Worm (Caenorhabditis elegans): ENCODE measurements around the gene alh-8.

alh-8 gene

DNA sequence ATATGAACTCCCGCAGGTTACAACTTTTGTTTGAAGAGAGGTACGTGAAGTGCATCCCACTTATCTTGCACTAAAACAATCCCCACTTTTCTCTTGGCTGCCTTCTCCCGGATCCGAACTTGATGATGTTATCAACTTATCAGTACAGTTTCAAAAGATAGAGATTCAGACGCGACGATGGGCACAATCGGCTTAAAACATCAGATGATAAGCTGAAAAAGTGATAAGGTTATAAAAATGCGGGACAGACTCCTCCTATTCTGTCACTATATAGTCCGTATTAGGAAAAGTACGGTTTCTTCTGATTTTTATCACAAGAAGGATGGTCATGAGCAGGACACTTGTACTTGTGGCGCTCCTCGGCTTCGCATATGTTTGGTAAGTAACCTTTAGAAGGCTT is 10.3 kb downstream of the alh-8 start, which contains the start of gene ctsa-1.2:
TSS of gene ctsa-1.2 (plus strand) at position 160 of the 400 bp plus-strand sequence.
- TF ChIP-seq elt-2 (tag; optimal IDR thresholded peaks at IDR 0.05) = peak; percentile 92
- no peak for TF ChIP-seq aly-2 (tag; optimal IDR thresholded peaks at IDR 0.05)
- peak in 1 of 2 experiments; percentile 5 for TF ChIP-seq lin-35 (GFP tag; optimal IDR thresholded peaks at IDR 0.05)
- no peak for TF ChIP-seq unc-98 (GFP tag; IDR thresholded peaks at IDR 0.05)
- TF ChIP-seq hpl-2 (GFP tag; optimal IDR thresholded peaks at IDR 0.05) = no peak

DNA sequence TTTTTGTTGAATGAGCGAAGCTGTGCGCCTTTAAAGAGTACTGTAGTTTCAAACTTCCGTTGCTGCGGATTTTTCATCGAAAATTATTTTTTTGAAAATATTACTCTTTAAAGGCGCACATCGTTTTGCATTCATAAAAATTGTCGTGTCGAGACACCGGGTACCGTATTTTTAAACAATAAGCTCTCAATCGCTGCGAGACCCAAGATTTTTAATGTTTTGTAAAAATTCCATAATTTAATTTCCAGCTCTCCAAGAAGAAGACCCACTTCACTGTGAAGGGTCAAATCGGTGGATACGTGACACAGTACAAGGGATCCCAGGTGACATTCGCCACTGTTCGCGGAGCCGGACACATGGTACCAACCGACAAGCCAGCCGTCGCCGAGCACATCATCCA is 13.5 kb downstream of the alh-8 start:
- TF ChIP-seq efl-3 (GFP tag; optimal IDR thresholded peaks at IDR 0.05) = no peak
- no peak for TF ChIP-seq zip-4 (GFP tag; optimal IDR thresholded peaks at IDR 0.05)
- no peak for TF ChIP-seq aly-2 (tag; optimal IDR thresholded peaks at IDR 0.05)
- TF ChIP-seq nhr-11 (tag; optimal IDR thresholded peaks at IDR 0.05) = no peak
- TF ChIP-seq snu-23 (GFP tag; optimal IDR thresholded peaks at IDR 0.05) = no peak
- no peak for TF ChIP-seq mab-9 (GFP tag; IDR thresholded peaks at IDR 0.05)
- no peak for TF ChIP-seq lsy-2 (tag; optimal IDR thresholded peaks at IDR 0.05)
- no peak for TF ChIP-seq Y116A8C.19 (tag; optimal IDR thresholded peaks at IDR 0.05; ENCODE audit: borderline replicate concordance)

DNA sequence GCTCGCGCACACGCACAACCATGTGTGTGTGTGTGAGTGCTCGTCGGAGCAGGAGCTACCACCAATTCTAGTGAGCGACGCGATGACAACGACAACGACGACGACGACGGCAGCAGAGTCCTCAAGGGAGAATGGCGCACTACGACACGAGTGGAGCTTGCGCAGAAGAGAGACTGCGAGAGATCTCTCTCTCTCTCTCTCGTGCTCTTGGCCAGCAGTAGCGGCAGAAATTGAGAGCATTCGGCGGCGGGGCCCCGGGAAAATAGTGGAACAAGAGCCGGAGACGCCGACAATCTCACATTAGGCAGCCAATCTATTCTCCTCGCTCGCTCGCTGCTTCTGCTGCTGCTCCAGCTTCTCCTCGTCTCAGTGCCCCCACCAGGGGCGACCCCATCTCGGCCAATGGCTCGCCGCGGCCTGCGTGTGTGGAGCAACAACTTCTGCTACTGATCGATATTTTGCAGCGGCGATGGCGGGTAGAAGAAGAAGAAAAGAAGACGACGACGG is 18.0 kb downstream of the alh-8 start:
- TF ChIP-seq xbp-1 (tag; optimal IDR thresholded peaks at IDR 0.05) = peak; percentile 42
- no peak for TF ChIP-seq nhr-237 (tag; optimal IDR thresholded peaks at IDR 0.05)
- no peak for TF ChIP-seq hlh-17 (GFP tag; optimal IDR thresholded peaks at IDR 0.05; ENCODE audit: borderline replicate concordance)
- no peak for TF ChIP-seq nhr-12 (tag; optimal IDR thresholded peaks at IDR 0.05)
- peak; percentile 1 to 57 for TF ChIP-seq lsy-2 (tag; optimal IDR thresholded peaks at IDR 0.05)
- TF ChIP-seq fkh-4 (tag; optimal IDR thresholded peaks at IDR 0.05; ENCODE audit: borderline replicate concordance) = no peak
- peak; percentile 42 for TF ChIP-seq snpc-4 (tag; optimal IDR thresholded peaks at IDR 0.05)
- no peak for TF ChIP-seq Y116A8C.19 (tag; optimal IDR thresholded peaks at IDR 0.05; ENCODE audit: borderline replicate concordance)
- TF ChIP-seq mef-2 (tag; optimal IDR thresholded peaks at IDR 0.05) = peak; percentile 56
- TF ChIP-seq C04F5.9 (tag; optimal IDR thresholded peaks at IDR 0.05) = no peak
- peak; percentile 43 for TF ChIP-seq nhr-19 (GFP tag; conservative IDR thresholded peaks at IDR 0.05)
- peak; percentile 71 for TF ChIP-seq dsc-1 (tag; optimal IDR thresholded peaks at IDR 0.05)
- no peak for TF ChIP-seq nhr-84 (tag; optimal IDR thresholded peaks at IDR 0.05)
- TF ChIP-seq unc-30 (tag; optimal IDR thresholded peaks at IDR 0.05) = no peak
- TF ChIP-seq lir-3 (tag; optimal IDR thresholded peaks at IDR 0.05; ENCODE audit: poor library complexity) = peak; percentile 55
- TF ChIP-seq unc-98 (GFP tag; IDR thresholded peaks at IDR 0.05) = no peak
- TF ChIP-seq unc-130 (tag; optimal IDR thresholded peaks at IDR 0.05) = no peak
- no peak for TF ChIP-seq grh-1 (GFP tag; IDR thresholded peaks at IDR 0.05)
- TF ChIP-seq mdl-1 (tag; optimal IDR thresholded peaks at IDR 0.05) = no peak
- TF ChIP-seq ceh-8 (GFP tag; optimal IDR thresholded peaks at IDR 0.05) = peak; percentile 89
- TF ChIP-seq elt-2 (tag; optimal IDR thresholded peaks at IDR 0.05) = no peak
- TF ChIP-seq fkh-8 (tag; optimal IDR thresholded peaks at IDR 0.05) = peak; percentile 92
- TF ChIP-seq aha-1 (tag; optimal IDR thresholded peaks at IDR 0.05) = no peak
- TF ChIP-seq F16B12.6 (tag; optimal IDR thresholded peaks at IDR 0.05) = peak; percentile 0
- TF ChIP-seq C16A3.4 (tag; optimal IDR thresholded peaks at IDR 0.05) = peak; percentile 30
- peak; percentile 34 for TF ChIP-seq zip-4 (GFP tag; optimal IDR thresholded peaks at IDR 0.05)
- no peak for TF ChIP-seq aly-2 (tag; optimal IDR thresholded peaks at IDR 0.05)
- no peak for TF ChIP-seq vab-15 (tag; optimal IDR thresholded peaks at IDR 0.05)
- TF ChIP-seq ces-1 (GFP tag; optimal IDR thresholded peaks at IDR 0.05) = no peak
- peak; percentile 70 for TF ChIP-seq nhr-77 (tag; optimal IDR thresholded peaks at IDR 0.05)
- peak; percentile 39 for TF ChIP-seq isw-1 (GFP tag; IDR thresholded peaks at IDR 0.05)
- TF ChIP-seq ceh-90 (tag; optimal IDR thresholded peaks at IDR 0.05) = no peak
- TF ChIP-seq tbx-2 (tag; optimal IDR thresholded peaks at IDR 0.05) = peak; percentile 80
- TF ChIP-seq ama-1 (optimal IDR thresholded peaks at IDR 0.05) = no peak
- no peak for TF ChIP-seq alr-1 (tag; optimal IDR thresholded peaks at IDR 0.05; ENCODE audit: borderline replicate concordance)
- no peak for TF ChIP-seq nhr-85 (tag)
- peak; percentile 77 for TF ChIP-seq nhr-47 (tag; optimal IDR thresholded peaks at IDR 0.05)
- no peak for TF ChIP-seq C34B4.2 (tag; optimal IDR thresholded peaks at IDR 0.05)
- TF ChIP-seq sptf-1 (tag; optimal IDR thresholded peaks at IDR 0.05) = no peak
- peak; percentile 81 for TF ChIP-seq unc-86 (tag; optimal IDR thresholded peaks at IDR 0.05)
- no peak for TF ChIP-seq zag-1 (tag; optimal IDR thresholded peaks at IDR 0.05)
- no peak for TF ChIP-seq egl-27 (tag; optimal IDR thresholded peaks at IDR 0.05)
- no peak for TF ChIP-seq ets-5 (GFP tag; IDR thresholded peaks at IDR 0.05)
